Fruit fly (Drosophila melanogaster) whole organism, embryonic: ENCODE data around the gene CG46467.

Source experiments
- Atf-2 ChIP-seq: fragments of 200-800 bp; sonication (Bioruptor generic); optimal IDR thresholded peaks from 2 replicates; lab custom pipeline; 2016; ENCODE audit warnings: missing biosample characterization, missing genetic modification characterization
- C15 ChIP-seq: fragments of 200-800 bp; sonication (Bioruptor generic); IDR thresholded peaks from 3 replicates; pipeline ENCODE4 v1.3.6; 2022; ENCODE audit warnings: missing biosample characterization, missing genetic modification characterization
- CG10321 ChIP-seq: fragments of 200-800 bp; sonication (Bioruptor generic); IDR thresholded peaks from 2 replicates; pipeline ENCODE4 v1.3.6; 2022; ENCODE audit warnings: missing biosample characterization, missing genetic modification characterization
- CG10462 ChIP-seq: fragments of 200-800 bp; sonication (Bioruptor generic); optimal IDR thresholded peaks from 2 replicates; lab custom pipeline; 2016; ENCODE audit warnings: missing biosample characterization, missing genetic modification characterization
- CG11456 ChIP-seq: fragments of 200-800 bp; sonication (Bioruptor generic); IDR thresholded peaks from 3 replicates; pipeline ENCODE4 v1.3.6; 2022; ENCODE audit warnings: missing biosample characterization, missing genetic modification characterization
- CG11696 ChIP-seq: fragments of 200-800 bp; sonication (Bioruptor generic); IDR thresholded peaks from 2 replicates; pipeline ENCODE4 v1.3.6; 2022; ENCODE audit warnings: missing biosample characterization, missing genetic modification characterization
- CG12391 ChIP-seq: fragments of 200-800 bp; sonication (Bioruptor generic); optimal IDR thresholded peaks from 3 replicates; lab custom pipeline; 2018; ENCODE audit warnings: missing biosample characterization, mild to moderate bottlenecking, missing genetic modification characterization, moderate library complexity
- CG12659 ChIP-seq: fragments of 200-800 bp; sonication (Bioruptor generic); optimal IDR thresholded peaks from 3 replicates; lab custom pipeline; 2017; ENCODE audit warnings: mild to moderate bottlenecking, missing biosample characterization, missing genetic modification reagents, missing genetic modification characterization
- CG15696 ChIP-seq: fragments of 200-800 bp; sonication (Bioruptor generic); optimal IDR thresholded peaks from 2 replicates; lab custom pipeline; 2019; ENCODE audit warnings: missing biosample characterization, mild to moderate bottlenecking, missing genetic modification characterization, moderate library complexity
- CG17829 ChIP-seq: fragments of 200-800 bp; optimal IDR thresholded peaks from 2 replicates; lab custom pipeline; 2019; ENCODE audit warnings: missing biosample characterization, mild to moderate bottlenecking, missing genetic modification characterization, moderate library complexity
- CG18619 ChIP-seq: fragments of 200-800 bp; sonication (Bioruptor generic); optimal IDR thresholded peaks from 3 replicates; lab custom pipeline; 2017; ENCODE audit warnings: missing biosample characterization, mild to moderate bottlenecking, missing genetic modification characterization
- CG2678 ChIP-seq: fragments of 200-800 bp; sonication (Bioruptor generic); optimal IDR thresholded peaks from 3 replicates; lab custom pipeline; 2019; ENCODE audit warnings: missing biosample characterization, mild to moderate bottlenecking, missing genetic modification characterization, moderate library complexity
- CG30431 ChIP-seq: fragments of 200-800 bp; sonication (Bioruptor generic); optimal IDR thresholded peaks from 2 replicates; lab custom pipeline; 2017; ENCODE audit warnings: missing biosample characterization, missing genetic modification characterization
- CG31224 ChIP-seq: fragments of 200-800 bp; sonication (Bioruptor generic); IDR thresholded peaks from 2 replicates; pipeline ENCODE4 v1.3.6; 2022; ENCODE audit warnings: missing biosample characterization, missing genetic modification characterization
- CG31365 ChIP-seq: fragments of 200-800 bp; sonication (Bioruptor generic); optimal IDR thresholded peaks from 2 replicates; lab custom pipeline; 2018; ENCODE audit warnings: missing biosample characterization, mild to moderate bottlenecking, missing genetic modification characterization
- CG33557 ChIP-seq: fragments of 200-800 bp; sonication (Bioruptor generic); optimal IDR thresholded peaks from 2 replicates; lab custom pipeline; 2019; ENCODE audit warnings: missing biosample characterization, mild to moderate bottlenecking, missing genetic modification characterization, moderate library complexity
- CG34224 ChIP-seq: fragments of 200-800 bp; sonication (Bioruptor generic); IDR thresholded peaks from 3 replicates; pipeline ENCODE4 v1.3.6; 2022; ENCODE audit warnings: missing biosample characterization, missing genetic modification characterization; ENCODE audit not compliant: partially characterized antibody
- CG3995 ChIP-seq: fragments of 200-800 bp; sonication (Bioruptor generic); optimal IDR thresholded peaks from 3 replicates; lab custom pipeline; 2016; ENCODE audit warnings: missing biosample characterization, missing genetic modification characterization
- CG5245 ChIP-seq: fragments of 200-800 bp; sonication (Bioruptor generic); optimal IDR thresholded peaks from 3 replicates; lab custom pipeline; 2016; ENCODE audit warnings: missing biosample characterization, missing genetic modification characterization
- CG6765 ChIP-seq: fragments of 200-800 bp; sonication (Bioruptor generic); optimal IDR thresholded peaks from 3 replicates; lab custom pipeline; 2017; ENCODE audit warnings: missing biosample characterization, mild to moderate bottlenecking, missing genetic modification characterization
- CG9437 ChIP-seq: fragments of 200-800 bp; sonication (Bioruptor generic); optimal IDR thresholded peaks from 2 replicates; lab custom pipeline; 2018; ENCODE audit warnings: missing biosample characterization, mild to moderate bottlenecking, missing genetic modification characterization
- CG9817 ChIP-seq: fragments of 200-800 bp; sonication (Bioruptor generic); optimal IDR thresholded peaks from 2 replicates; lab custom pipeline; 2018; ENCODE audit warnings: missing biosample characterization, mild to moderate bottlenecking, missing genetic modification characterization, moderate library complexity
- CHES-1-like ChIP-seq: fragments of 200-800 bp; sonication (Bioruptor generic); optimal IDR thresholded peaks from 2 replicates; lab custom pipeline; 2016; ENCODE audit warnings: missing biosample characterization, missing genetic modification characterization
- D19A ChIP-seq: fragments of 200-800 bp; optimal IDR thresholded peaks from 3 replicates; lab custom pipeline; 2019; ENCODE audit warnings: missing biosample characterization, mild to moderate bottlenecking, missing genetic modification characterization, moderate library complexity
- Dip3 ChIP-seq: fragments of 200-800 bp; sonication (Bioruptor generic); optimal IDR thresholded peaks from 3 replicates; lab custom pipeline; 2016; ENCODE audit warnings: missing biosample characterization, missing genetic modification characterization
- Dp ChIP-seq: fragments of 200-800 bp; sonication (Bioruptor generic); optimal IDR thresholded peaks from 2 replicates; lab custom pipeline; 2018; ENCODE audit warnings: missing biosample characterization, mild to moderate bottlenecking, missing genetic modification characterization, moderate library complexity
- Ets65A ChIP-seq: fragments of 200-800 bp; sonication (Bioruptor generic); peaks from one replicate; lab custom pipeline; 2016; ENCODE audit warnings: missing biosample characterization, missing genetic modification characterization
- Ets97D ChIP-seq: fragments of 200-800 bp; sonication (Bioruptor generic); optimal IDR thresholded peaks from 3 replicates; lab custom pipeline; 2016; ENCODE audit warnings: missing biosample characterization, missing genetic modification characterization
- Hand ChIP-seq: fragments of 200-800 bp; sonication (Bioruptor generic); optimal IDR thresholded peaks from 2 replicates; lab custom pipeline; 2017; ENCODE audit warnings: mild to moderate bottlenecking, missing biosample characterization, missing genetic modification reagents, missing genetic modification characterization
- Hmx ChIP-seq: fragments of 200-800 bp; sonication (Bioruptor generic); optimal IDR thresholded peaks from 2 replicates; lab custom pipeline; 2016; ENCODE audit warnings: missing biosample characterization, missing genetic modification characterization
- Nf-YC ChIP-seq: fragments of 200-800 bp; optimal IDR thresholded peaks from 3 replicates; lab custom pipeline; 2019; ENCODE audit warnings: missing biosample characterization, mild to moderate bottlenecking, missing genetic modification characterization, moderate library complexity
- Ssrp ChIP-seq: fragments of 200-800 bp; sonication (Bioruptor generic); optimal IDR thresholded peaks from 2 replicates; lab custom pipeline; 2018; ENCODE audit warnings: missing biosample characterization, mild to moderate bottlenecking, missing genetic modification characterization, moderate library complexity
- al ChIP-seq: fragments of 200-800 bp; sonication (Bioruptor generic); IDR thresholded peaks from 2 replicates; pipeline ENCODE4 v1.3.6; 2022; ENCODE audit warnings: missing biosample characterization, missing genetic modification characterization
- chif ChIP-seq, 2 experiments: fragments of 200-800 bp; sonication (Bioruptor generic); optimal IDR thresholded peaks; 3 replicates each; lab custom pipeline; 2016; ENCODE audit warnings: missing biosample characterization in 2 of 2, missing genetic modification characterization in 2 of 2
- crp ChIP-seq, 2 experiments: fragments of 200-800 bp; sonication (Bioruptor generic); optimal IDR thresholded peaks; 2 replicates in 1 of 2; 3 replicates in 1 of 2; lab custom pipeline; 2017; ENCODE audit warnings: missing biosample characterization in 2 of 2, missing genetic modification characterization in 2 of 2, mild to moderate bottlenecking in 1 of 2, moderate library complexity in 1 of 2
- eyg ChIP-seq: fragments of 200-800 bp; sonication (Bioruptor generic); optimal IDR thresholded peaks from 3 replicates; lab custom pipeline; 2016; ENCODE audit warnings: missing biosample characterization, missing genetic modification characterization
- fd102C ChIP-seq: fragments of 200-800 bp; sonication (Bioruptor generic); optimal IDR thresholded peaks from 2 replicates; lab custom pipeline; 2018; ENCODE audit warnings: missing biosample characterization, mild to moderate bottlenecking, missing genetic modification characterization, moderate library complexity
- insv ChIP-seq, 2 experiments: fragments of 200-800 bp; sonication (Bioruptor generic); optimal IDR thresholded peaks; 3 replicates each; lab custom pipeline; 2016 to 2018; ENCODE audit warnings: missing biosample characterization in 2 of 2, missing genetic modification characterization in 2 of 2
- jing ChIP-seq: fragments of 200-800 bp; sonication (Bioruptor generic); optimal IDR thresholded peaks from 2 replicates; lab custom pipeline; 2018; ENCODE audit warnings: missing biosample characterization, mild to moderate bottlenecking, missing genetic modification characterization
- jumu ChIP-seq: fragments of 200-800 bp; sonication (Bioruptor generic); optimal IDR thresholded peaks from 3 replicates; lab custom pipeline; 2016; ENCODE audit warnings: missing biosample characterization, missing genetic modification characterization
- knrl ChIP-seq: fragments of 200-800 bp; sonication (Bioruptor generic); IDR thresholded peaks from 3 replicates; pipeline ENCODE4 v1.3.6; 2022; ENCODE audit warnings: missing biosample characterization, missing genetic modification characterization; ENCODE audit not compliant: partially characterized antibody
- phol ChIP-seq: fragments of 200-800 bp; sonication (Bioruptor generic); optimal IDR thresholded peaks from 3 replicates; lab custom pipeline; 2018; ENCODE audit warnings: missing biosample characterization, mild to moderate bottlenecking, missing genetic modification characterization, moderate library complexity
- pita ChIP-seq: fragments of 200-800 bp; sonication (Bioruptor generic); optimal IDR thresholded peaks from 2 replicates; lab custom pipeline; 2017; ENCODE audit warnings: missing biosample characterization, mild to moderate bottlenecking, missing genetic modification characterization
- repo ChIP-seq: fragments of 200-800 bp; sonication (Bioruptor generic); optimal IDR thresholded peaks from 2 replicates; lab custom pipeline; 2016; ENCODE audit warnings: missing biosample characterization, missing genetic modification characterization
- seq ChIP-seq: fragments of 200-800 bp; sonication (Bioruptor generic); IDR thresholded peaks from 2 replicates; pipeline ENCODE4 v1.3.6; 2022; ENCODE audit warnings: missing biosample characterization, missing genetic modification characterization
- sim ChIP-seq: fragments of 200-800 bp; sonication (Bioruptor generic); IDR thresholded peaks from 2 replicates; pipeline ENCODE4 v1.3.6; 2022; ENCODE audit warnings: missing biosample characterization, missing genetic modification characterization
- tap ChIP-seq: fragments of 200-800 bp; optimal IDR thresholded peaks from 3 replicates; lab custom pipeline; 2019; ENCODE audit warnings: missing biosample characterization, mild to moderate bottlenecking, missing genetic modification characterization, moderate library complexity
- trh ChIP-seq: fragments of 200-800 bp; sonication (Bioruptor generic); optimal IDR thresholded peaks from 2 replicates; lab custom pipeline; 2016; ENCODE audit warnings: missing biosample characterization, missing genetic modification characterization
- tup ChIP-seq: fragments of 200-800 bp; sonication (Bioruptor generic); optimal IDR thresholded peaks from 2 replicates; lab custom pipeline; 2016; ENCODE audit warnings: missing biosample characterization, mild to moderate bottlenecking, missing genetic modification characterization, moderate library complexity
- tx ChIP-seq: fragments of 200-800 bp; sonication (Bioruptor generic); optimal IDR thresholded peaks from 2 replicates; lab custom pipeline; 2016; ENCODE audit warnings: missing biosample characterization, missing genetic modification characterization
- zfh2 ChIP-seq: fragments of 200-800 bp; sonication (Bioruptor generic); optimal IDR thresholded peaks from 2 replicates; lab custom pipeline; 2016; ENCODE audit warnings: missing biosample characterization, missing genetic modification characterization

Gene CG46467

DNA sequence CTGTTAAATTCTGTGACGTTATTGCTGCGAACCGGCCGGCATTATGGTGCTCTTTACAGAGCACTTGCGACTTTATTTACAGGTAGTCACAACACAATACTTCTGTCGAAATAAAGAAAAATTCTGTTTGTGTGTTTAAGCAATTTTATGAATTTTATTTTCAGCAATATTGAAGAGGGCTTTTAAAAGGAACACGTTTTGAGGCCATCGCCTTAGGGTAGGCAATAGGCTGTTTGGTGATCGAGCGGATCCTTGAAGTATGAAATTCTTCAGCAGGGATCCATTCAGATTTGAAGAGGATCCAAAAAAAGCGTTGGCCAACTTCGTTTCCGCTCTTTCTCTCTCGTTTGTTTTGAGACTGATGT lies 746 bp upstream of the CG46467 start (continued):
- TF ChIP-seq Dip3 (GFP tag; lab: Kevin White, UChicago) (peak; percentile 91), CG3995 (GFP tag; lab: Kevin White, UChicago) (peak; percentile 18), pita (GFP tag; lab: Kevin White, UChicago) (no peak), Ets65A (GFP tag; lab: Kevin White, UChicago) (peak; percentile 96), tup (GFP tag; lab: Kevin White, UChicago) (no peak), seq (GFP tag; lab: Robert Waterston, UW) (peak; percentile 76), tap (tag; lab: Kevin White, UChicago) (peak; percentile 56), CG5245 (GFP tag; lab: Kevin White, UChicago) (peak; percentile 37), CG9817 (tag; lab: Kevin White, UChicago) (peak; percentile 61), knrl (GFP tag; lab: Robert Waterston, UW) (no peak), Hand (GFP tag; lab: Kevin White, UChicago) (peak; percentile 21), tx (GFP tag; lab: Kevin White, UChicago) (peak; percentile 74), trh (GFP tag; lab: Kevin White, UChicago) (no peak), eyg (peak; percentile 74), CG31365 (no peak), phol (tag; lab: Kevin White, UChicago) (peak; percentile 85), Atf-2 (GFP tag; lab: Kevin White, UChicago) (peak; percentile 80), CG33557 (no peak), CG15696 (tag; lab: Kevin White, UChicago) (peak; percentile 35), CG12659 (GFP tag; lab: Kevin White, UChicago) (peak; percentile 73), CG6765 (GFP tag; lab: Kevin White, UChicago) (peak; percentile 21), Hmx (GFP tag; lab: Kevin White, UChicago) (peak; percentile 7), CG17829 (tag; lab: Kevin White, UChicago) (peak; percentile 49), CG12391 (tag; lab: Kevin White, UChicago) (peak; percentile 75), CG2678 (tag; lab: Kevin White, UChicago) (peak; percentile 87), CG30431 (GFP tag; lab: Kevin White, UChicago) (peak; percentile 39), CG11696 (GFP tag; lab: Robert Waterston, UW) (no peak), CG10462 (peak; percentile 65), CG34224 (GFP tag; lab: Robert Waterston, UW) (no peak), zfh2 (GFP tag; lab: Kevin White, UChicago) (peak; percentile 95), Ets97D (GFP tag; lab: Kevin White, UChicago) (no peak), Ssrp (tag; lab: Kevin White, UChicago) (peak; percentile 63), fd102C (no peak), insv (GFP tag; optimal IDR thresholded peaks at IDR 0.05; lab: Kevin White, UChicago) (peak in 1 of 2 experiments; percentile 9), jing (GFP tag; lab: Kevin White, UChicago) (no peak), CG10321 (GFP tag; lab: Robert Waterston, UW) (peak; percentile 60), CG11456 (GFP tag; lab: Robert Waterston, UW) (0 out of 3 replicates have a peak, but pooled peaks have one; percentile 14), crp (GFP tag; optimal IDR thresholded peaks at IDR 0.05; lab: Kevin White, UChicago) (peak in 1 of 2 experiments; percentile 62), repo (GFP tag; lab: Kevin White, UChicago) (peak; percentile 62), jumu (peak; percentile 76), al (GFP tag; lab: Robert Waterston, UW) (peak; percentile 53; the same call in 1 of the 2 replicates), CG31224 (GFP tag; lab: Robert Waterston, UW) (peak; percentile 49), sim (GFP tag; lab: Robert Waterston, UW) (no peak), chif (GFP tag; optimal IDR thresholded peaks at IDR 0.05; lab: Kevin White, UChicago) (peak; percentile 51 to 72), Dp (GFP tag; lab: Kevin White, UChicago) (no peak), CG18619 (GFP tag; lab: Kevin White, UChicago) (peak; percentile 73), Nf-YC (tag; lab: Kevin White, UChicago) (no peak), C15 (GFP tag; lab: Robert Waterston, UW) (no peak), D19A (tag; lab: Kevin White, UChicago) (peak; percentile 80), CHES-1-like (peak; percentile 84), CG9437 (GFP tag; lab: Kevin White, UChicago) (peak; percentile 71)
